Worm (Caenorhabditis elegans) whole organism, L4/young adult: ENCODE data around the gene R186.3.

Source experiments
- W03F9.2 ChIP-seq: fragments of 150-350 bp; optimal IDR thresholded peaks from 2 replicates; lab custom pipeline; 2014; ENCODE audit warnings: missing biosample characterization, missing genetic modification characterization
- dao-5 ChIP-seq: sonication (generic microtip); optimal IDR thresholded peaks from 2 replicates; lab custom pipeline; 2016; ENCODE audit warnings: missing genotype, missing genetic modification characterization, moderate library complexity, missing compliant biosample characterization
- him-1 ChIP-seq: sonication (generic microtip); optimal IDR thresholded peaks from 2 replicates; lab custom pipeline; 2016; ENCODE audit warnings: missing genotype, missing genetic modification reagents, missing genetic modification characterization, missing compliant biosample characterization

- TF ChIP-seq dao-5 (tag; lab: Kevin White, UChicago) (no peak), W03F9.2 (tag; lab: Kevin White, UChicago) (no peak), him-1 (tag; lab: Kevin White, UChicago) (no peak)
Measured at ce11 chrV:13009843-13010242, 42.8 kb upstream of the R186.3 start.
